Worm (Caenorhabditis elegans) whole organism, L2 larva: ENCODE measurements around the gene col-110.

Experiments
- R02D3.7 ChIP-seq: fragments of 150-350 bp; optimal IDR thresholded peaks from 2 replicates; lab custom pipeline; 2014; ENCODE audit warnings: missing biosample characterization, missing genetic modification characterization
- aly-2 ChIP-seq: fragments of 150-350 bp; optimal IDR thresholded peaks from 2 replicates; lab custom pipeline; 2014; ENCODE audit warnings: missing biosample characterization, missing genetic modification characterization
- ama-1 ChIP-seq: fragments of 150-350 bp; optimal IDR thresholded peaks from 2 replicates; lab custom pipeline; 2018; ENCODE audit warnings: inconsistent platforms
- blmp-1 ChIP-seq: sonication (generic microtip); optimal IDR thresholded peaks from 2 replicates; lab custom pipeline; 2017; ENCODE audit warnings: missing genetic modification characterization, mild to moderate bottlenecking, missing compliant biosample characterization, antibody characterized with exemption, moderate library complexity; ENCODE audit not compliant: insufficient read depth
- elt-1 ChIP-seq: fragments of 150-350 bp; optimal IDR thresholded peaks from 2 replicates; lab custom pipeline; 2014; ENCODE audit warnings: missing biosample characterization, missing genetic modification characterization
- elt-3 ChIP-seq: sonication (generic microtip); optimal IDR thresholded peaks from 2 replicates; lab custom pipeline; 2017; ENCODE audit warnings: missing biosample characterization, missing genetic modification characterization
- fos-1 ChIP-seq: fragments of 150-350 bp; optimal IDR thresholded peaks from 2 replicates; lab custom pipeline; 2014; ENCODE audit warnings: missing biosample characterization, missing genetic modification characterization
- gmeb-1 ChIP-seq: fragments of 150-350 bp; optimal IDR thresholded peaks from 2 replicates; lab custom pipeline; 2014; ENCODE audit warnings: missing biosample characterization, missing genetic modification characterization
- lin-13 ChIP-seq: fragments of 150-350 bp; optimal IDR thresholded peaks from 2 replicates; lab custom pipeline; 2014; ENCODE audit warnings: missing biosample characterization, missing genetic modification reagents, missing genetic modification characterization
- skn-1 ChIP-seq: sonication (generic microtip); optimal IDR thresholded peaks from 2 replicates; lab custom pipeline; 2017; ENCODE audit warnings: missing biosample characterization, missing genetic modification characterization
- snpc-4 ChIP-seq: fragments of 150-350 bp; optimal IDR thresholded peaks from 2 replicates; lab custom pipeline; 2014; ENCODE audit warnings: missing biosample characterization, missing genetic modification characterization
- unc-39 ChIP-seq: fragments of 150-350 bp; optimal IDR thresholded peaks from 2 replicates; lab custom pipeline; 2014; ENCODE audit warnings: missing biosample characterization, missing genetic modification characterization
- unc-62 ChIP-seq: fragments of 150-350 bp; optimal IDR thresholded peaks from 2 replicates; lab custom pipeline; 2014; ENCODE audit warnings: missing biosample characterization, missing genetic modification reagents, missing genetic modification characterization

ce11 chrIV:4640941-4641340 is 31.5 kb upstream of the col-110 start:
- TF ChIP-seq unc-39 (tag; lab: Kevin White, UChicago) (no peak), ama-1 (lab: Kevin White, UChicago) (no peak), aly-2 (no peak), snpc-4 (no peak), R02D3.7 (no peak), skn-1 (tag; lab: Kevin White, UChicago) (no peak), fos-1 (tag; lab: Kevin White, UChicago) (peak; percentile 0), blmp-1 (tag; lab: Kevin White, UChicago) (peak; percentile 85), elt-3 (no peak), gmeb-1 (tag; lab: Kevin White, UChicago) (no peak), unc-62 (GFP tag; lab: Kevin White, UChicago) (no peak), lin-13 (GFP tag; lab: Kevin White, UChicago) (no peak), elt-1 (tag; lab: Kevin White, UChicago) (no peak)
